Fruit fly (Drosophila melanogaster) S2 (cell line): ENCODE results near the gene Uch.

ENCODE experiments used
- CG8478 ChIP-seq: fragments of >200 bp; optimal IDR thresholded peaks from 2 replicates; lab custom pipeline; 2018
- CTCF ChIP-seq, 2 experiments: fragments of >200 bp; optimal IDR thresholded peaks; 2 replicates each; lab custom pipeline; 2018

The Uch gene

DNA sequence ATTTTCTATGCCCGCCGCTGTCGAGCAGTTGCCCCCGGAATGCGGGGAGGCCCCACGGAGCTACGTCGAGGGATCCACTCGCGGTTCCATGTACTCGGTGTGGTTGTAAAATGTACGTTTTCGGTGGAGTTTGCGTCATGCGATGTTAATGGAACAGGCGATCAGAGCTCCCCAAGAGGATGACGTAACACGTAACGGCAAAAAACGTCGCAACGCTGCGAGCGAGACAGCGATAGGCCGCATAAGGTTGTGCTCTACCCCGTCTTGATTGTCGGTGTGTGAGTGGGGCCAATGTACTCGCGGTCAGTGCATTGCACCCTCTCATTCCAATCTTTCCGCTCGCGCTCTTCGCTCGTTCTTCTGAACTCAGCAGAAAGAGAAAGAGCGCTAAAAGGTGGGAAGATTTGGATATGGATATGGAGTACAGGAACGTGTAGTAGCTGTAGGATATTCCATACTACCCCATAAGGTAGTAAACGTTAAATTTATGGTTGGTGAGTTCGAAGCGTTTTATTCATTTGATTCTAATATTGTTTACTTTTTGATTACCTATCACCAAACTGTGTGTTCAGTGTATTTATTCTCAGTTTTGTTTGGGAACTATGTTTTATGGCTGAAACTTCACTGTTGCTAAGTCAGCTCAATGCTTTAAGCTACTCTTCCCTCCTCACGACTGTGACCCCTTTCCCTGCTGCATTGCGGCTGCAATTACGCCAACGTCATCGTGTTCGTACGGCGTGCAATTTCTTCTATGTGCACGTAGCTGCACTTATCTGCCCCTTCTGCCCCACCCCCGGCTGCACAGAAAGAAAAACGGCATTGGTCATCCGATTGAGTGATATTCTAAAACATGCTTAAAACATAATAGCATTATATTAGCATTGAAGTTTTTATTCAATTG lies 13.6 kb downstream of the Uch start:
- no peak for TF ChIP-seq CG8478
- no peak for TF ChIP-seq CTCF (optimal IDR thresholded peaks at IDR 0.05; lab: Kevin White, UChicago)

DNA sequence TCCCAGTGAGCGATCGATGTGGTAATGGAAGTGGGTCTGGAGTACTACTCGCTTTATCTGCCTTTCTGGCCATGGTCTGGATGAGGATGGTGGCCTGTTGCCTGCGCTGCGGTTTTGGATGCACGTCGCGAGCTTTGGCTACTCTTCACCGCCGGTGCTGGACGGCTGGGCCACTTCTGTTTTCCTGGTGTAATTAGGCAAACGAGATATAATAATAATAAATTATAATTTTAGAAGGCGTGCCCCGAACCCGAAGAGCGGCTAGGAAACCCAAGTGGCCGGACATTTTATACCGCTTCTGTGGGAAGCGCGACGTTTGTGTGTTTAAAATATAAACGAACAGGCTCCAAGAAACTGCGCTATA lies 14.6 kb downstream of the Uch start:
- TF ChIP-seq CG8478 (no peak), CTCF (optimal IDR thresholded peaks at IDR 0.05; lab: Kevin White, UChicago) (no peak)

DNA sequence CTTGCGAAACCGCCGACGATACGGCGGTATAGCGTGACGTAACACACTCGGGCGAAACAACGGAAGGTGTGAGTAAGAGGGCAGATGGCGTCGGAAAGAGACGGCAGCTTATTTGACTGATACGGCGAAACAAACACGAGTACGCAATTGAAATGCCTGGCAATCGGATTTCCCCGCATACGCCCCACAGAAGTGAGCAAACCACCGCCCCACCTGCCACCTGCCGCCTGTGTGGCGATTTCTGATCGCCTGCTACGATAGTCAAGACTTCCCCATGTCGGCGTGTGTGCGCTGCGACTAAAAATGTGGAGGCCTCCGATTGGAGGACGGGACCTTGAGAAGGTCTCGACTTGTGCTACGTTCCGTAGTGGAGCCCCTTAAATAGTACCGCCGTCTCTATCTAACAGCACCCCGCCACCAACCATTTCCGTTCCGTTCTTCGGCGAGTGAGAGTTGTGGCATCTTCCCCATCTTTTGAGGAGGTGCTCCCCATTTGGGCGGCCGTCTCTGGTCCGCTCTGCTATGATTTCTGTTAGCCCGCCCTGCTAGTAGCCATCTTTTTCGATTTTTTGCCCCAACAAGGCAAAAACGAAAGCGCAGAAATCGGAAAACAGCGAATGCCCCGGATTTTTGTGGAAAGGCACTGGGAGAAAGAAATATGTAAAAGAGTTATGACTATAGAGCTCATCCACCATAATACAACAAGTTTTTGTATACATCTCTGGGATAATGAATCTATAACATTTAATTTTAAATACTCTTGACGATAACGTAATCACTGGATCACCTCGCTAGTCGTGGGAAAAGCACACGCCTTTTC lies 15.2 kb downstream of the Uch start:
- TF ChIP-seq CG8478 (peak; percentile 31), CTCF (optimal IDR thresholded peaks at IDR 0.05; lab: Kevin White, UChicago) (no peak)

DNA sequence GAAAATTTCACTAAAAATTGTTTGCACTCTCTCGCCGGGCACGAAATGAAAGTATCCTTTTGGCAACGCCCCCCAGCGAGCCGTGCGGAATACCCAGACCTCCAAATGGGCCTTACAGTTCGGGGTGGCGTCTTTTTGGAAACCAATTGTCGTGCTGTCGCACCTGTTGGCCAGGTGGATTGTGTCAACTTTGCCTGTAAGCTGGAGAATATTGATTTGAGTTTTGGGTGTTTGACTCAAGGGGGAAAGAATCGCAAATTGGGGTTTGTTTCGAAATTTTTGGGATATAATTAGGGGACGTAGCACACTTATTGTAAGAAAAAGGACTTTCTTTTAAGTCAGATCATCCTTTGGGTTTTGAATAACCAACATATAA lies 15.9 kb downstream of the Uch start:
- TF ChIP-seq CG8478, result no peak
- no peak for TF ChIP-seq CTCF (optimal IDR thresholded peaks at IDR 0.05; lab: Kevin White, UChicago)

DNA sequence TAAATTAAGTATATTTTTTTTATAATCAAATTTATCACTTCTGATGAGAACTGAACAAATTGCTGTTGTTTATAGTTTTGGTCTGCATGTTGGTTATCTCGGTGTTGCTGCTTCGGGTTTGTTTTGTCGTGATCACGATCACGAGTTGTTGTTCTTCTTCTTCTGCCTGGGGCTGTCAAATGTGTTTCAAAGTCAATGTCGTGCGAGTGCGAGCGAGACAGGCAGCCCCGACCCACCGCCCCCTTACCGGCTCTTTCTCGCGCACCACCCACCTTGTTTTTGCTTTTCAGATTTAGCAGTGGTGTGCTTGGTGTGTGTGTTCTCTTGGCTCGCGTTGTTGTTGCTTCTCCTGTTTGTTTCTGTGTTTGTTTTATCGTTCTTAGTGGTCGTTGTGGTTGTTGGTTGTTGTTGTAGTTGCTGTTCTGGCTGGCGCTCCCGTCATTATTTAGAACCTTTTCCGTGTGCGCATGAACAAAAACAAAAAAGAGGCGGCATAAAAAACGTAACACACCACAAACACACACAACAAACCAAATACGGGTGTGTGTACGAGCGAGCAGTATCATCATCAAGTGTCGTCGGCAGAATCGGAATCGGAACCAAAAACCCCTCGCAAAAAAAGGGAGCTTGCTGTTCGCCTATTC lies 16.4 kb downstream of the Uch start, which contains the start of gene COX7AL2:
Gene COX7AL2 (minus strand): TSS at position 438 of the 644 bp plus-strand sequence.
- TF ChIP-seq CG8478 (no peak), CTCF (optimal IDR thresholded peaks at IDR 0.05; lab: Kevin White, UChicago) (no peak)

DNA sequence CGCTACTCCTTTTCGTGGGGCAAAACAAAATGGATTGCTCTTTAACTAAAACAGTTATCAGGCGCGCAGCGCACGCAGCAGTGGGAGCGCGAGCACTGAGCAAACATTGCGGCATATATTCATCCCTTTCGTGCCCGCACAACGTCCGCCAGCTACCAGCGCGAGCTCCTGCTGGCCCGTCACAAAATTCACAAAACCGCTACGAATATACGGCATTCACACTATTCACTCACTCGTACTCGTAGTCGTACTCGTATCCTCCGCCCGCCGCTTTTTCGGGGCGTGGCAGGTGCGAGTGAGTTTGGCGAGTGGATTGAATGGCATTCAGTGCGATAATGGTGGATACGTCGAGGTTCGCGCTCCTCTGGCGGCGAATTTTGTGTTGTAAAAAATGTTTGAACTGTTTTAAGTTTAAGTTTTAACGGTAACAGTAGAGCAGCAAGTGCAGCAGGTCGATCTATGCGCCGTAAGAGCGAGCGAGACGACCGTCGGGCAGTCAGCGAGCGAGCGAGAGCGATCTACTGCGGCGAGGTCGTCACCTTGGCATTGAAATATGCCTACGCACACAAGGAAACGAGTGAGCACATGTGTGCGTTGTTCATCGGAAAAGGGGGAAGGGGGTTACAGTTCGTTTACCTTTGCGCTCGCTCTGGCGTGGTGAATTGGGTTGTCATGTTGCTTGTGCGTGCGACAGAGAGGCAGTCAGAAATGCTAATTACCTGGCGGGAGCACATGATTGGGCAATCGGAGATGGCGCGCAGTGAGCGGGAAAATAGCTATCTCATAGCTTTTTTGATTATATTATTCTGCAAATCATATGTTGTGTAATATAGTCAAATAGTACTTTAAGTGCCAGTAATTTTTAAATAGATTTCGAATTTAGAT lies 17.2 kb downstream of the Uch start:
- TF ChIP-seq CTCF (optimal IDR thresholded peaks at IDR 0.05; lab: Kevin White, UChicago) (no peak), CG8478 (no peak)

DNA sequence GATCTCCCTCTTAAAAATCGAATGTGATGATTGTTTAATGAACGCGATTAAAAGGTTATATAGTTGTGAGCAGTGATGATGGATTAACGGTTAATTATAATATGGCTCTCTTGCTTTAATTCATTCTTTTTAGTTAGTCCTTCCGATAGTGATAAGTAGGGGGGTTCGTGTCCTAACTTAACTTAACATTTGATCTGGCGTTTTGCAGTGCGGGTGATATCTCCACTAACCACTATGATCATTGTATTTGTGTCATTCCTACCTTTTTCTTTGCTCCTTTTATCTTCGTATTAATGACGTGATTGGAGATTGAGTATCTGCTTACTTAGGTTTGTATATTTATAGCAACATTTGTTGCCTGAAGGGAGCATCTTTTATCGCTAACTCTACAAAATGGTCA lies 18.7 kb downstream of the Uch start:
- no peak for TF ChIP-seq CG8478
- TF ChIP-seq CTCF (optimal IDR thresholded peaks at IDR 0.05; lab: Kevin White, UChicago), result peak; percentile 51 to 54

DNA sequence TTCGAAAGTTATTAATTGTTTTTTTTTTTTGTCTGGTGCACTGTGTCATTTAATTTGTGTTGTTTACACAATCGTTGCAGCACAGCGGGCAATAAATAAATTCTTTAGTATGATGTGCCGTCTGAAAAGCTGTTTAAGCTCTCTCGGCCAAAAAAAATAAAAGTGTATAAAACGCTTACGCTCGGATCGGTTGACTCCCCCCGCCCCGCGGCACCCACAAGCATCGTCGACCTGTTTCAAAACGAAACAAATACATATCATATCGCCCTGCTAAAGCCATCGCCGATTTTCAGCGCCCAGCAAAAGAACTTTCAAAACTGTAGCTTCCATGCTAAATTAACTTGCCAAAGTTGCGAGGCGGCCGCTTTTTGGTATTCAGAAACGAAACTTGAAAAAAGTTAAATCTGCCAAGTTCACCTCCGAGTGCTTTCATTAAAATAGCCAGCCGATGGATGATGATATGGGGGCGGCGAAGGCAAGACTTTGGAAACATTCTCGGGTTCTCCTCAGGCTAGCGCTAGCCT lies 19.6 kb downstream of the Uch start:
- TF ChIP-seq CG8478, result no peak
- TF ChIP-seq CTCF (optimal IDR thresholded peaks at IDR 0.05; lab: Kevin White, UChicago), result no peak

DNA sequence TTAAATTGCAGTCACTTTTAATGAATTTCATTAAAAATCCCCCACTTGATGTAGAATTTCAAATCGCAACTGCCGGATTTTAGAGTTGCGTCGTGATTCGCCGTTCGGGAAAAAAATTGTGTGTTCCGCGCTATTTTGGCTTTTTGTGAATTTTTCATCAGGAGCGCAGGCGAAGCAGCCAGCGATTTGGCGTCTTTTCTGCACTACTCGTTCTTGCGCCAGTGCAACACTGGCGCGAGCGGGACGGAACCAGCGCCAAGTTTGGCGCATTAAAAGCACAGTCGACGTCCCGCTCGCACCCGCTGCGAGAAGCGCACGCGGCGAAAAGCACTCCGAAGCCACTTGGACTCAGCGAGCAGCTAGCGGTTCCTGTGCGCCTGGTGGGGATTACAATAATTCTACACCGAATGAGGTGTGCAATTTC lies 20.6 kb downstream of the Uch start:
- TF ChIP-seq CTCF (optimal IDR thresholded peaks at IDR 0.05; lab: Kevin White, UChicago), result peak in 1 of 2 experiments; percentile 10
- TF ChIP-seq CG8478, result no peak

DNA sequence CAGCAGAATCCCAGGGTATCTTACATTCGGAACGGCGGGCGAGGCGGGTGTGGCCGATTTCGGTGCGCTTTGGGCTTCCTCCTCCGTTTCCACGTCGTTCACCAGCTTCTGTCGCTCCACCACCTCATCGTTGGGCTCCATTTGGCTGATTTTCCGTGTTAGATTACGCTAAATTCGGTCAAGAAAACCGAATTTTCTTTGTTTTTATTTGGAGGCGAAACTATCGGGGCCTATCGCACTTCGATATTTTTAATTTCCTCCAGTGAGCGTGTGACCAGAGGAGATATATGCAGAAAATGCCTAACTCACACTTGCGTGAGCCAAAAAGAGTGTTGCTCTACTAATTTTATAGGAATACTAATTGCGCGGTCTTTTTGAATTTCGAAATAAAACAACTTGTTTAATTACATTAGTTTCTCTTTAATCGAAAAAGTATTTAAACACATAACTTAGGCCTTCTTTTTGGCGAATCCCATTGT lies 21.8 kb downstream of the Uch start, which contains the start of gene CG10874:
Gene CG10874 (minus strand): TSS at position 264 of the 479 bp plus-strand sequence.
- TF ChIP-seq CG8478 (no peak), CTCF (optimal IDR thresholded peaks at IDR 0.05; lab: Kevin White, UChicago) (no peak)

DNA sequence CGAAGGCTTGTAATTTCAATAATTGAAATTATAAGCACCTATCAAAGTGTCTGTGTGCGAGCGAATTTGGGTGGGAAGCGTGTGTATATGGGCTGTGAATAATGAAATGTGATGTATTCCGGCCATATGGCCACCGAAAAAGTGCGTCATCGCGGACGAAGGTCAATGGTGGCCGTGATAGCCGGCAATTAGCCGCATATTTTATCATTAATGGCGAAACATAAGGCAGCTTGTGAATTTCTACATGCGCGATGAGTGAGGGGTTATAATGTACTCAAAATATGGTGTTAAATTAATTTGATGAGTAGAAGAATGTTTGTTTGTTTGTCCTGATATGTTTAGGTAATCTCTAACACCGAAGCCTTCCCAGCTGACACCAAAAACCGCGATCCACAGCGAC lies 22.6 kb downstream of the Uch start:
- TF ChIP-seq CG8478, result no peak
- TF ChIP-seq CTCF (optimal IDR thresholded peaks at IDR 0.05; lab: Kevin White, UChicago), result no peak

DNA sequence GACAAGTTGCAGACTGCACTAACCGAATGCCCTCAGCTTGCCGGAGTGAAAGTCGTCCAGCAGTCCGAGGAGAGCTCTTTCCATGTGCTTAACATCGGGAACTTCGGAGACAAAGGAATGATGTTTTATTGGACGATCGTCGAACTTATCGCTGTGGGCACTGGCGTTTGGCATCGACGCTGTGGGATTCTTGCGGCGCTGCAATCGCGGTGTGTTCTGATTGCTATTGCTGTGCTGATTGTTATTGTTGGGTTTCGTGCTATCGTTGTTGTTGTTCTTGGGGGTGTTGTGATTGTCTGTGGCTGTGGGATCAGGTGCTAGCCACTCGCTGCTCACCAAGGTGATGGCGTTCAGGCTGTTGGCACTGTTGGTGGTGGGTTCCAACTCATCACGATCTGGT lies 23.3 kb downstream of the Uch start:
- no peak for TF ChIP-seq CG8478
- TF ChIP-seq CTCF (optimal IDR thresholded peaks at IDR 0.05; lab: Kevin White, UChicago), result no peak

DNA sequence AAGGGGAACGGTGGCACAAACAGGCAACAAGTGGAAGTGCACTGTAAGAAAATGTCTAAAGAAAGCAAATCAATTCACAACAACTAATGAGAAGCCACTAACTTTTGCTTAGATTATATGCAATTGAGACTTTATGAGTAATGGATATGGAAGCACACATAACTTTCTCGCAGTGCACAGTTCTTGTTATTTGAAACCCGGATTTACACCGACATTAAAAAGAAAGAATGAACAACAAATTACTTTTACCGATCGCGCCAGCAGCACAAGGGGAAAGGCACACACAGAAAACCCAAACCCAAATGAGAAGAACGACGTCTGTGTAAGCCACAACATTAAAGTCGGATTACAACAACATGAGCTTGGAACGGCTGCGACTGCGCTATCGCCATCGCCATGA lies 24.9 kb downstream of the Uch start:
- TF ChIP-seq CG8478 (no peak), CTCF (optimal IDR thresholded peaks at IDR 0.05; lab: Kevin White, UChicago) (no peak)

DNA sequence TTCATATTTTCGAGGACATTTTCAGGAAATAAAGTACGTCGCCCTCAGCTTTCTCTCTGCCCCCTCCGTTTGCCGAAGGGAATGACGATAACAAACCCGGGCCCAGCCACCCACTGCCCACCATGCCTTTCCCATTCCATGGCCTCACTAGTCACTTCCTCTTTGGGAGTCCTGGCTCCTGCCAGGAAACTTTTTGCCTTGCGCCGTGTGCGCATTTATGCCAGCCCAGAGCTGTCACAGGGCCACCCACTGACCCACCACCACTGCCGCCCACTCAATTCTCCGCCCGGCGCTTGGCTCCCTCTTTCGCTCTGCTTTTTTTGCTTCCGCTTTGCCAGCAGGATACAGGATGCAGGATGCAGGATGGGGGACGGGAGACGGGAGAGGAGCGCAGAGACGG lies 26.6 kb downstream of the Uch start:
- TF ChIP-seq CG8478 (no peak), CTCF (optimal IDR thresholded peaks at IDR 0.05; lab: Kevin White, UChicago) (no peak)
